Worm (Caenorhabditis elegans) whole organism, midembryonic: ENCODE data around the gene R11H6.2.

Experiments
- T22C8.4 ChIP-seq: fragments of 200-800 bp; sonication (Bioruptor generic); IDR thresholded peaks from 2 replicates; pipeline ENCODE4 v1.3.6; 2022; ENCODE audit warnings: missing genetic modification characterization, missing compliant biosample characterization
- cog-1 ChIP-seq: sonication (generic microtip); optimal IDR thresholded peaks from 2 replicates; lab custom pipeline; 2016; ENCODE audit warnings: missing genetic modification characterization, missing compliant biosample characterization
- flt-1 ChIP-seq: fragments of 200-800 bp; sonication (Bioruptor generic); IDR thresholded peaks from 2 replicates; pipeline ENCODE4 v1.3.6; 2022; ENCODE audit warnings: missing genetic modification characterization, missing compliant biosample characterization
- med-1 ChIP-seq: sonication (generic microtip); optimal IDR thresholded peaks from 2 replicates; lab custom pipeline; 2017; ENCODE audit warnings: missing genetic modification characterization, mild to moderate bottlenecking, missing compliant biosample characterization, antibody characterized with exemption, missing genetic modification reagents; ENCODE audit not compliant: insufficient read depth
- ref-1 ChIP-seq: fragments of 200-800 bp; sonication (Bioruptor generic); conservative IDR thresholded peaks from 2 replicates; pipeline ENCODE4 v1.3.6; 2022; ENCODE audit warnings: missing genetic modification reagents, missing genetic modification characterization, missing compliant biosample characterization
- tab-1 ChIP-seq: fragments of 200-800 bp; sonication (Bioruptor generic); IDR thresholded peaks from 2 replicates; pipeline ENCODE4 v1.3.6; 2022; ENCODE audit warnings: missing genetic modification characterization, missing compliant biosample characterization
- ztf-23 ChIP-seq: fragments of 200-800 bp; sonication (Bioruptor generic); IDR thresholded peaks from 2 replicates; pipeline ENCODE4 v1.3.6; 2022; ENCODE audit warnings: missing genetic modification reagents, missing genetic modification characterization, missing compliant biosample characterization

- TF ChIP-seq T22C8.4 (GFP tag; lab: Robert Waterston, UW): no peak
- TF ChIP-seq med-1 (GFP tag; lab: Kevin White, UChicago): no peak
- TF ChIP-seq flt-1: no peak
- TF ChIP-seq cog-1: no peak
- TF ChIP-seq ref-1: no peak
- no peak for TF ChIP-seq ztf-23
- no peak for TF ChIP-seq tab-1
Observed at ce11 chrV:14638075-14638474, 40.3 kb downstream of the R11H6.2 start.
